Fruit fly (Drosophila melanogaster) whole organism, prepupa: Measurements from ENCODE around the gene Acp76A.

ENCODE experiments used
- CG10631 ChIP-seq: fragments of 200-800 bp; sonication (Bioruptor generic); optimal IDR thresholded peaks from 2 replicates; lab custom pipeline; 2016; ENCODE audit warnings: missing biosample characterization, missing genetic modification characterization
- CG10669 ChIP-seq: fragments of 200-800 bp; sonication (Bioruptor generic); optimal IDR thresholded peaks from 3 replicates; lab custom pipeline; 2018; ENCODE audit warnings: missing biosample characterization, mild to moderate bottlenecking, missing genetic modification characterization, moderate library complexity
- CG4318 ChIP-seq: fragments of 200-800 bp; sonication (Bioruptor generic); optimal IDR thresholded peaks from 3 replicates; lab custom pipeline; 2017; ENCODE audit warnings: missing biosample characterization, mild to moderate bottlenecking, missing genetic modification characterization
- CG6276 ChIP-seq: fragments of 200-800 bp; sonication (Bioruptor generic); optimal IDR thresholded peaks from 2 replicates; lab custom pipeline; 2017; ENCODE audit warnings: missing biosample characterization, mild to moderate bottlenecking, missing genetic modification characterization
- Lpt ChIP-seq: fragments of 200-800 bp; sonication (Bioruptor generic); optimal IDR thresholded peaks from 3 replicates; lab custom pipeline; 2016; ENCODE audit warnings: missing biosample characterization, missing genetic modification characterization
- achi ChIP-seq: fragments of 200-800 bp; sonication (Bioruptor generic); optimal IDR thresholded peaks from 3 replicates; lab custom pipeline; 2016; ENCODE audit warnings: missing biosample characterization, missing genetic modification characterization
- lz ChIP-seq: fragments of 200-800 bp; sonication (Bioruptor generic); optimal IDR thresholded peaks from 3 replicates; lab custom pipeline; 2016; ENCODE audit warnings: missing biosample characterization, missing genetic modification characterization
- spab ChIP-seq: fragments of 200-800 bp; sonication (Bioruptor generic); optimal IDR thresholded peaks from 2 replicates; lab custom pipeline; 2017; ENCODE audit warnings: missing biosample characterization, mild to moderate bottlenecking, missing genetic modification characterization, missing genetic modification reagents
- topi ChIP-seq: fragments of 200-800 bp; sonication (Bioruptor generic); optimal IDR thresholded peaks from 3 replicates; lab custom pipeline; 2016; ENCODE audit warnings: missing biosample characterization, missing genetic modification characterization

- TF ChIP-seq lz (GFP tag; lab: Kevin White, UChicago) (no peak), Lpt (GFP tag; lab: Kevin White, UChicago) (no peak), spab (no peak), CG10631 (GFP tag; lab: Kevin White, UChicago) (no peak), CG4318 (GFP tag; lab: Kevin White, UChicago) (no peak), CG6276 (no peak), topi (GFP tag; lab: Kevin White, UChicago) (no peak), CG10669 (GFP tag; lab: Kevin White, UChicago) (no peak), achi (GFP tag; lab: Kevin White, UChicago) (no peak)
These were observed 11.6 kb upstream of the Acp76A start for dm6 chr3L:19063410-19063752.
